Worm (Caenorhabditis elegans): ENCODE data around the gene trpp-6.

trpp-6 gene

DNA sequence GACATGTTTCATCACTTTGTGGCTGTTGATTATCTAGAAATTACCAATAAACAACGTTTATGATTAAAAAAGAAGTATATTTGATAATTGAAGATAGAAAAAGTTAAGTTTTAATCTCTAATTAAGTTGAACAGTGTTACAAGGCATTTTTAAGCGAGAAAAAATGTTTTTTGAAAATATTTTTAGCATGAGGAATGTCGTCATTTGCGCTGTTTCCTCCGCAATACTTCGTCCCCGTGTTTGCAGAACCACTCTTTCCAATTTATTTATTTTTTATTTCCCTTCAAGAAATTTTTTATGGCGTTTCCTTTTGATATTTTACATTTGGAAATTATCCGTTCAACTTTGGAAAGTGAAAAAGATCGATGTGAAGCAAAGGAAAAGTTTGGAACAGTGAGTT lies at the start of gene trpp-6, which contains the start of gene rde-1:
Gene trpp-6, plus strand, starts transcription at position 286 of the 400 bp plus-strand sequence.
Gene rde-1, minus strand, starts transcription at position 33 of the 400 bp plus-strand sequence.
- TF ChIP-seq aly-1 (tag; optimal IDR thresholded peaks at IDR 0.05): no peak

DNA sequence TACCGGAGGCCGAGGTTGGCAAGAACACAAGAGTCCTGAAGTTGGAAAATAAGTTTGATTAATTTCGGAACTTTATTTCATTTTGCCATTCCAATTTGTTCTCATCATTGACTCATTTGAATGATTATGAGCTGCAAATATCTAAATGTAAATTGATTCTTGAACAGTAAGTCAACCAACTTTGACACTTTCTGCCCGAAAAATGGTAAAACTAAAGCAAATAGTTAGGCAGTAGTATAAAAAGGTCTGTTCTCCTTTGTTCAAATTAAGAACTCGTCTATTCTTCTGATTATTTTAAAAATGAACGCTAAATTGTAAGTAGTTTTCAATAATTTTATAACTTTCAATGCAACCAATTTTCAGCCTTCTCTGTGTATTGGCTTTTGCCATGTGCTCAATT lies 48.7 kb upstream of the trpp-6 start, which contains the start of gene fipr-12:
Gene fipr-12, plus strand, starts transcription at position 301 of the 400 bp plus-strand sequence.
- TF ChIP-seq B0310.2 (tag; optimal IDR thresholded peaks at IDR 0.05) (no peak), F13C5.2 (tag; optimal IDR thresholded peaks at IDR 0.05) (no peak), flt-1 (GFP tag; IDR thresholded peaks at IDR 0.05) (no peak), ceh-36 (tag; optimal IDR thresholded peaks at IDR 0.05) (no peak), ets-7 (tag; optimal IDR thresholded peaks at IDR 0.05) (no peak), ceh-13 (GFP tag; optimal IDR thresholded peaks at IDR 0.05) (no peak), hnd-1 (tag; optimal IDR thresholded peaks at IDR 0.05) (no peak), ama-1 (optimal IDR thresholded peaks at IDR 0.05) (no peak), sea-1 (GFP tag; conservative IDR thresholded peaks at IDR 0.05) (no peak), hmg-4 (GFP tag; optimal IDR thresholded peaks at IDR 0.05) (no peak), pes-1 (GFP tag; IDR thresholded peaks at IDR 0.05) (no peak), tbx-37 (GFP tag; conservative IDR thresholded peaks at IDR 0.05) (no peak), tra-4 (tag; optimal IDR thresholded peaks at IDR 0.05) (no peak), aly-1 (tag; optimal IDR thresholded peaks at IDR 0.05) (no peak), tbx-11 (GFP tag; IDR thresholded peaks at IDR 0.05) (no peak), scrt-1 (GFP tag; IDR thresholded peaks at IDR 0.05) (no peak)

DNA sequence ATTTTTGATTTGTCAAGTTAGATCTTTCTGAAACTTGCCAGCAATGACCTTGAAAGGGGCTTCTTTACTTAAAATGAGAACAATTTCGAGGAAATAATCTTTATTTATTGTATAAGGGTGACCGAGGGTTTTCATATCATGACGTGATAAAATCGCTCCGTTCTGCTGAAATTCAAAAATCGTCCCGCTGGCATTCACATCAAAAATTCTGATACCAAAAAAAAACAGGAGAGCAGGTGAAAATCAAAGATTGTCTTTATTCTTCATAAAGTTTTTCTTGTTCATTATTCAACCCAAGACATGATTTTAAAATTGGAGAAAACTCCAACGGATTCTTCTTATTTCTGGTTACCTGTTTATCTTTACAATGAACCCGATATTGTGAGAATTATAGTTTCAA lies 47.6 kb upstream of the trpp-6 start, which contains the start of gene sre-28:
Gene sre-28, plus strand, starts transcription at position 301 of the 400 bp plus-strand sequence.
- TF ChIP-seq pes-1 (GFP tag; IDR thresholded peaks at IDR 0.05): no peak

DNA sequence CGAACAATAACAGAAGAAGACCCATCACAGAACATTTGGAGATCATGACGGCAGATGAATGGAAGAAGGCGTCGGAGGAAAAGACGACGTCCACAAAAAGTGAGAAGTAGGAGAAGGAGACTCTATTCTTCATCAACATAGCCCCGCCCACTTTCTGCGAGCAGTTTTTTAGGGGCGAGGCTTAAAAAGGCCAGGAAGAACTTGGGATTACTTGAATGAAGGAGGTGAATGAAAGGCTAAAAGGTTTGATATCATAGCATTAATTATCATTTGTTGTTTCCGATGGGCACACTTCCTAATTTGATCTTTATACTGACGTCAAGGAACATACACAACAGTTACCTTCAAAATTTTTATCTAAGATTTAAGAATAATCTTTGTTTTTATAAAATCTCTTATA lies 42.9 kb upstream of the trpp-6 start, which contains the start of gene nlp-58:
Gene nlp-58, minus strand, starts transcription at position 101 of the 400 bp plus-strand sequence.
- TF ChIP-seq ets-7 (tag; optimal IDR thresholded peaks at IDR 0.05): no peak
- TF ChIP-seq ceh-13 (GFP tag; optimal IDR thresholded peaks at IDR 0.05): no peak
- no peak for TF ChIP-seq tbx-11 (GFP tag; IDR thresholded peaks at IDR 0.05)
- no peak for TF ChIP-seq tra-4 (tag; optimal IDR thresholded peaks at IDR 0.05)
- no peak for TF ChIP-seq tbx-37 (GFP tag; conservative IDR thresholded peaks at IDR 0.05)
- TF ChIP-seq flt-1 (GFP tag; IDR thresholded peaks at IDR 0.05): no peak
- TF ChIP-seq B0310.2 (tag; optimal IDR thresholded peaks at IDR 0.05): no peak
- no peak for TF ChIP-seq hmbx-1 (tag; optimal IDR thresholded peaks at IDR 0.05)
- TF ChIP-seq aly-1 (tag; optimal IDR thresholded peaks at IDR 0.05): no peak
- TF ChIP-seq sea-1 (GFP tag; conservative IDR thresholded peaks at IDR 0.05): no peak
- TF ChIP-seq hmg-4 (GFP tag; optimal IDR thresholded peaks at IDR 0.05): no peak
- no peak for TF ChIP-seq F13C5.2 (tag; optimal IDR thresholded peaks at IDR 0.05)

DNA sequence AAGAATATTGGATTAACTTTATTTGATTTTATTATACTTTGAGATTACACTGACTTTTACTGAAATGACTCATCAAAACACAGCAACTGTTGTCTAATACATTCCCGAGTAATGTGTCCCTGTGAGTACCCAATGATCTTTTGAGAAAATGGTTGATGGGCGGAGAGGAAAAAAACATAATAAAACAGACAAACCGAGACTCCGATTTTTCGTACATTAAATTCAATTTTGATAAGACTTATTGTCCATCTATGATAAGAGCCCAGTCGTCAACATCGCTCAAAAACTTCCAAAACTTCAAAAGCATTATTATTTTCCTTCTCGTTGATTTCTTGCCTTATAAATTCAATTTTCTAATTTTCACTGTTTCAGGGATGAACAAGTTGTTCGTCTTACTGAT lies 40.8 kb upstream of the trpp-6 start, which contains the start of gene ttr-46:
Gene ttr-46, plus strand, starts transcription at position 373 of the 400 bp plus-strand sequence.
- TF ChIP-seq ceh-13 (GFP tag; optimal IDR thresholded peaks at IDR 0.05) (no peak), ama-1 (optimal IDR thresholded peaks at IDR 0.05) (no peak), scrt-1 (GFP tag; IDR thresholded peaks at IDR 0.05) (no peak), tra-4 (tag; optimal IDR thresholded peaks at IDR 0.05) (no peak), pes-1 (GFP tag; IDR thresholded peaks at IDR 0.05) (no peak), tbx-11 (GFP tag; IDR thresholded peaks at IDR 0.05) (no peak), ceh-36 (tag; optimal IDR thresholded peaks at IDR 0.05) (no peak), ets-7 (tag; optimal IDR thresholded peaks at IDR 0.05) (no peak), sea-1 (GFP tag; conservative IDR thresholded peaks at IDR 0.05) (no peak), aly-1 (tag; optimal IDR thresholded peaks at IDR 0.05) (no peak), flt-1 (GFP tag; IDR thresholded peaks at IDR 0.05) (no peak), hmbx-1 (tag; optimal IDR thresholded peaks at IDR 0.05) (no peak), F13C5.2 (tag; optimal IDR thresholded peaks at IDR 0.05) (no peak), tbx-37 (GFP tag; conservative IDR thresholded peaks at IDR 0.05) (no peak), hnd-1 (tag; optimal IDR thresholded peaks at IDR 0.05) (no peak), hmg-4 (GFP tag; optimal IDR thresholded peaks at IDR 0.05) (no peak), B0310.2 (tag; optimal IDR thresholded peaks at IDR 0.05) (no peak)

DNA sequence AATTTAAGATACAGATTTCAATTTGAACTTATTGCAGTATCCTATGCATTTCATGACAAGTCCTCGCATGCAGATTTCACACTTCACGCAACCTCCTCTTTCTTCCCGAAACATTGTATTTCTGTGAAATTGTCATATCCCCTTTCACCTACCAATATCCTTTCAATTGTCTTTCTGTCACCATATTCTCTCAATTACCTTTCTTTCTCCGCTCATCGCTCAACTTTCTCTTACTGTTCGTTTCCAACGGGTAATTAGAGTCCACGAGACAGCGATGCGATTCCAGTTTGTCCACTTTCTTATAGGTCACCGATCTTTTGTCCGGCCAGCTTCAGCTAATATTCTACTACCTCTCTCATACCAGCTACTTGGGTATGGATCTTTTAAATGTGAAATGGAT lies 39.3 kb upstream of the trpp-6 start, which contains the start of gene mam-5:
Gene mam-5, plus strand, starts transcription at position 304 of the 400 bp plus-strand sequence.
- TF ChIP-seq ceh-13 (GFP tag; optimal IDR thresholded peaks at IDR 0.05): no peak
- TF ChIP-seq hnd-1 (tag; optimal IDR thresholded peaks at IDR 0.05): no peak

DNA sequence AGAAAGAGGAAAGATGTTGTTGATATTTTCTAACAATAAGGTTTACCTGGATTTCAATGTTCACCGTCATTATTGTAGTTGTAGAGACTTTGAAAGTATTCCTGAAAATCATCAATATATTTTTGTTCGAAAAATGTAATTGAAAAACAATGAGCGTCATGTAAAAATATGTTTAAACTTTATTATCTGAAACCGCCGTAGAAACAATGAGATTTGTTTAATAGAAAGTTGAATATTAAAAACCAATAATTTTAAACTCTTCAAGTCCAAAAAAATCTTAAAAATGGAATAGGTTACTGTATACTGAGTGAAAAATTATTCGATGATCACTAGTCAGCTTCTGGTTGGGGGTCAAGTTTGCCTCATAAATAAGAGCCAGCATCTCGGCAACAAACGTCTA lies 33.5 kb upstream of the trpp-6 start, which contains the start of gene anmt-3:
Gene anmt-3, minus strand, starts transcription at position 101 of the 400 bp plus-strand sequence.
- TF ChIP-seq scrt-1 (GFP tag; IDR thresholded peaks at IDR 0.05): no peak
- TF ChIP-seq ceh-36 (tag; optimal IDR thresholded peaks at IDR 0.05): no peak
- no peak for TF ChIP-seq aly-1 (tag; optimal IDR thresholded peaks at IDR 0.05)
- no peak for TF ChIP-seq hmbx-1 (tag; optimal IDR thresholded peaks at IDR 0.05)
- no peak for TF ChIP-seq tbx-11 (GFP tag; IDR thresholded peaks at IDR 0.05)
- no peak for TF ChIP-seq ceh-13 (GFP tag; optimal IDR thresholded peaks at IDR 0.05)
- TF ChIP-seq ets-7 (tag; optimal IDR thresholded peaks at IDR 0.05): no peak
- TF ChIP-seq flt-1 (GFP tag; IDR thresholded peaks at IDR 0.05): no peak
- no peak for TF ChIP-seq hnd-1 (tag; optimal IDR thresholded peaks at IDR 0.05)
- TF ChIP-seq F13C5.2 (tag; optimal IDR thresholded peaks at IDR 0.05): no peak
- no peak for TF ChIP-seq sea-1 (GFP tag; conservative IDR thresholded peaks at IDR 0.05)
- TF ChIP-seq tbx-37 (GFP tag; conservative IDR thresholded peaks at IDR 0.05): no peak
- TF ChIP-seq B0310.2 (tag; optimal IDR thresholded peaks at IDR 0.05): no peak
- TF ChIP-seq hmg-4 (GFP tag; optimal IDR thresholded peaks at IDR 0.05): no peak
- TF ChIP-seq pes-1 (GFP tag; IDR thresholded peaks at IDR 0.05): no peak
- no peak for TF ChIP-seq tra-4 (tag; optimal IDR thresholded peaks at IDR 0.05)
- TF ChIP-seq ama-1 (optimal IDR thresholded peaks at IDR 0.05): no peak

DNA sequence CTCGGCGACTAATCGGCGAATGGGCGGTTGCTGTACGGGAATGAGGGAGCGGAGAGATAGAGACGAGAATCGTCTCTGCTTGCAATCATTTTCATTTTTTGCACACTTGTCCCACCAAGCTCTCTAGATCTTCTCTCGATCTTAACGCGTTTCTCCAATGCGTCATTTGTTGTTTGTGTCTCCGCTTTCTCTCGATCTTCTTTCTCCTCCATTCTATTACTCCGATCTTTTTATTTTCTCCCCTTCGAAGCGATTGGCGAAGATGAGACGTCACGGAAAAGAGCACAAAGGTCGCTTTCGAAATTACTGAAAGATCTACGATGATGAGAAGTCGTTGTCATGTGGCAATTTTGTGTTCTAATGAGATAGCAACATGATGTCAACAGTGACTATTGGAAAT lies 33.0 kb upstream of the trpp-6 start:
- TF ChIP-seq ets-7 (tag; optimal IDR thresholded peaks at IDR 0.05) (no peak), B0310.2 (tag; optimal IDR thresholded peaks at IDR 0.05) (no peak), sea-1 (GFP tag; conservative IDR thresholded peaks at IDR 0.05) (no peak), aly-1 (tag; optimal IDR thresholded peaks at IDR 0.05) (no peak), tra-4 (tag; optimal IDR thresholded peaks at IDR 0.05) (no peak), hnd-1 (tag; optimal IDR thresholded peaks at IDR 0.05) (no peak), ama-1 (optimal IDR thresholded peaks at IDR 0.05) (no peak), tbx-37 (GFP tag; conservative IDR thresholded peaks at IDR 0.05) (no peak), flt-1 (GFP tag; IDR thresholded peaks at IDR 0.05) (no peak), hmbx-1 (tag; optimal IDR thresholded peaks at IDR 0.05) (no peak)

Data from whole organism, early embryonic.